Worm (Caenorhabditis elegans): Measurements from ENCODE around the gene nhr-104.

nhr-104 gene

DNA sequence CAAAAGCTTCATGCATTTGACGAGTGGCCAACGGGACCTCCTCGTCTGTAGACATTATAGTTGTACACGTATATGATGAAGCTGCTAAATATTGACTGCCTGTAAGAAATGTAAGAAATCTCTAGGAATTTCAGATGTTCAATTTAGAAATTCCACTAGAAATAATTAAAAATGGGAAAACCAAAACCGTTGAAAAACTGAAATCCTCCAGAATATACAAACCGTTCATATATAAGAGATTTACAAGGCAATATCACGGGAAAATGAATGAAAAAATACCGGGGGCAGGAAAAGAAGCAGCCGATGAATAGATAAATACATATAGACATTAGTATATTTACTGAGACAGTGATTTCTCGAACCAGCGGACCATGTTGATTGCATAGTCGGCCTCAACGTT is 14.0 kb upstream of the nhr-104 start, which contains the start of gene dpf-7:
TSS of gene dpf-7 (minus strand) at position 101 of the 400 bp plus-strand sequence.
- TF ChIP-seq nhr-67 (tag; optimal IDR thresholded peaks at IDR 0.05): no peak
- no peak for TF ChIP-seq ceh-16 (tag; optimal IDR thresholded peaks at IDR 0.05)
- no peak for TF ChIP-seq nfya-1 (tag; optimal IDR thresholded peaks at IDR 0.05; ENCODE audit: insufficient read depth)
- no peak for TF ChIP-seq nhr-76 (tag; optimal IDR thresholded peaks at IDR 0.05)
- no peak for TF ChIP-seq snpc-4 (tag; optimal IDR thresholded peaks at IDR 0.05)
- no peak for TF ChIP-seq nhr-12 (tag; optimal IDR thresholded peaks at IDR 0.05)
- no peak for TF ChIP-seq pha-4 (tag; optimal IDR thresholded peaks at IDR 0.05)
- no peak for TF ChIP-seq lsy-12 (tag; optimal IDR thresholded peaks at IDR 0.05)
- no peak for TF ChIP-seq lin-15B (tag; optimal IDR thresholded peaks at IDR 0.05)
- TF ChIP-seq zag-1 (tag; optimal IDR thresholded peaks at IDR 0.05): no peak
- no peak for TF ChIP-seq ceh-28 (tag; optimal IDR thresholded peaks at IDR 0.05)

DNA sequence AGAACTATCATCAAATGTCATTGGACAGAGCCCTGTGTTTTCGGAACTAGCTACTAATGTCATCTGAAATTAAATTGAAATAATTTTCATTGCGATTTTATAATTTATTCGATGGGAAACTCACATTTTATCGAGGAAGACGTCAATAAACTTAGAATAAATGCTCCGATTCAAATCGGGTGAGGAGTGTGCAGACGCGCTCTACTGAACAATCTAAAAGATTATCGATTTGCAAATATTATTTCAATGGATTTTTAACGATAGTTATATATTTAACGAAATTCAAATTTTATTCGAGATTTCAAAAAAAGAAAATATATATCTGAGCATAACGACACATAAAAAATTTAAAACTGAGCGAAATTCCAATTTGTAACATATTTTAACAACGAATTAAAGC is 10.6 kb upstream of the nhr-104 start, which contains the start of gene eor-1:
TSS of gene eor-1 (minus strand) at position 65 of the 400 bp plus-strand sequence.
- TF ChIP-seq lin-15B (tag; optimal IDR thresholded peaks at IDR 0.05): peak; percentile 57
- peak; percentile 19 for TF ChIP-seq nhr-25 (tag; optimal IDR thresholded peaks at IDR 0.05)
- peak; percentile 32 for TF ChIP-seq hmg-11 (tag; optimal IDR thresholded peaks at IDR 0.05)
- peak; percentile 80 for TF ChIP-seq ceh-28 (tag; optimal IDR thresholded peaks at IDR 0.05)
- TF ChIP-seq nhr-77 (tag; optimal IDR thresholded peaks at IDR 0.05): peak; percentile 11
- no peak for TF ChIP-seq egl-27 (tag; optimal IDR thresholded peaks at IDR 0.05)
- TF ChIP-seq nhr-23 (tag; optimal IDR thresholded peaks at IDR 0.05): peak; percentile 6
- no peak for TF ChIP-seq elt-3 (tag; optimal IDR thresholded peaks at IDR 0.05)
- peak; percentile 31 for TF ChIP-seq nfya-1 (tag; optimal IDR thresholded peaks at IDR 0.05; ENCODE audit: insufficient read depth)

ce11 chrIV:4795111-4795510 is 6.6 kb upstream of the nhr-104 start:
- TF ChIP-seq hmg-11 (tag; optimal IDR thresholded peaks at IDR 0.05): no peak
- TF ChIP-seq pha-4 (tag; optimal IDR thresholded peaks at IDR 0.05): no peak
- TF ChIP-seq mml-1 (tag; optimal IDR thresholded peaks at IDR 0.05): no peak
- no peak for TF ChIP-seq unc-39 (tag; optimal IDR thresholded peaks at IDR 0.05)
- no peak for TF ChIP-seq aly-2 (tag; optimal IDR thresholded peaks at IDR 0.05)

DNA sequence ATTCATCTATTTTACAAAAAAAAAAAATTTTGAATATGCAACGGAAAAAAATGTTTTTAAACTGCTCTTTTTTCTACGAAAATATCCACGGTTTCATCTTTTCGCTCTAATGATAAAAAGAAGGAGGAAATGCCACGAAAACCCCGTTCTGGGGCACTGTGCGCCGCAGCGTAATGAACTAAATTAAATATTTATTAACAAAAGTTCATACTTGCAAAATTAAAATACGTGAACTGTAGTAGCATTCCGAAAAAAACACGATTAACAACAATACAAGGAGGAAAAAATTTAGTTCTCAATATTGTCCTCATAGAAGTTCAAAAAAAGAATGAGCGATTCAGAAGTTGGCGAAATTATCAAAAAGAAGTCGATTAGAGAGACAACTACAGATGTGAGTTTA is 953 bp upstream of the nhr-104 start, which contains the start of gene R11E3.1:
TSS of gene R11E3.1 (plus strand) at position 301 of the 400 bp plus-strand sequence.
- TF ChIP-seq jun-1 (tag; optimal IDR thresholded peaks at IDR 0.05) (no peak), ztf-11 (tag; optimal IDR thresholded peaks at IDR 0.05) (no peak), elt-2 (tag; optimal IDR thresholded peaks at IDR 0.05) (no peak), nhr-43 (tag; optimal IDR thresholded peaks at IDR 0.05; ENCODE audit: poor library complexity, severe bottlenecking) (no peak)

- peak; percentile 76 for TF ChIP-seq hmg-11 (tag; optimal IDR thresholded peaks at IDR 0.05)
- peak; percentile 28 for TF ChIP-seq nfya-1 (tag; optimal IDR thresholded peaks at IDR 0.05; ENCODE audit: insufficient read depth)
- TF ChIP-seq ama-1 (optimal IDR thresholded peaks at IDR 0.05): no peak
These were observed 7.4 kb downstream of the nhr-104 start for ce11 chrIV:4781123-4781522.

DNA sequence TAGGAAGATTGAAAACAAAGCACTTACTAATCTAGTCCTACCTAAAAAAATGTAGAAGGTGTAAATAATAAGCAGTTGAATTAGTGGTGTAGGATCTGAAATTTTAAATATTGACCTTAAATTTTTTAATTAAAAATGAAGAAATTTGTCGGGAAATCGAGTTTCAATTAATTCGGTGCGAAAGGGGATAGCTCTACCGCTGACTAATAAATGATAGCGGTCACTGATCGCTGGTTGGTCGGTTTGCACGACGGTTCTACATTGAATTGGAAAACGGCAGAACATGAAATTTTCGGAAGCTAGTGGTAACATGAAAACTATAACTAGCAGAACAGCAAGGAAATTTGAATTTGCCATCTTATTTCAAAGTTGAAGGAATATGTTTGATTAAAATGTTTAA is 8.4 kb downstream of the nhr-104 start, which contains the start of gene set-15:
TSS of gene set-15 (minus strand) at position 101 of the 400 bp plus-strand sequence.
- no peak for TF ChIP-seq egl-27 (tag; optimal IDR thresholded peaks at IDR 0.05)
- TF ChIP-seq pha-4 (tag; optimal IDR thresholded peaks at IDR 0.05): no peak
- TF ChIP-seq daf-12 (tag; optimal IDR thresholded peaks at IDR 0.05): no peak
- TF ChIP-seq sea-2 (GFP tag; optimal IDR thresholded peaks at IDR 0.05): no peak
- no peak for TF ChIP-seq fkh-2 (tag; optimal IDR thresholded peaks at IDR 0.05)
- TF ChIP-seq ZK546.5 (tag; optimal IDR thresholded peaks at IDR 0.05): no peak
- TF ChIP-seq pqm-1 (tag; optimal IDR thresholded peaks at IDR 0.05): no peak
- no peak for TF ChIP-seq hmg-11 (tag; optimal IDR thresholded peaks at IDR 0.05)
- no peak for TF ChIP-seq ceh-28 (tag; optimal IDR thresholded peaks at IDR 0.05)
- no peak for TF ChIP-seq ceh-16 (tag; optimal IDR thresholded peaks at IDR 0.05)
- TF ChIP-seq ceh-82 (tag; optimal IDR thresholded peaks at IDR 0.05): no peak
- no peak for TF ChIP-seq skn-1 (tag; optimal IDR thresholded peaks at IDR 0.05)
- TF ChIP-seq zag-1 (tag; optimal IDR thresholded peaks at IDR 0.05): no peak
- no peak for TF ChIP-seq elt-1 (tag; optimal IDR thresholded peaks at IDR 0.05)
- no peak for TF ChIP-seq fos-1 (tag; optimal IDR thresholded peaks at IDR 0.05)
- TF ChIP-seq ama-1 (optimal IDR thresholded peaks at IDR 0.05): no peak
- no peak for TF ChIP-seq elt-2 (tag; optimal IDR thresholded peaks at IDR 0.05)
- no peak for TF ChIP-seq elt-3 (tag; optimal IDR thresholded peaks at IDR 0.05)
- no peak for TF ChIP-seq unc-39 (tag; optimal IDR thresholded peaks at IDR 0.05)
